Worm (Caenorhabditis elegans) whole organism, dauer: Measurements from ENCODE around the gene srh-241.

Experiments used
- unc-62 ChIP-seq: sonication (generic microtip); optimal IDR thresholded peaks from 2 replicates; lab custom pipeline; 2017; ENCODE audit warnings: missing biosample characterization, missing genetic modification reagents, missing genetic modification characterization

Gene srh-241

DNA sequence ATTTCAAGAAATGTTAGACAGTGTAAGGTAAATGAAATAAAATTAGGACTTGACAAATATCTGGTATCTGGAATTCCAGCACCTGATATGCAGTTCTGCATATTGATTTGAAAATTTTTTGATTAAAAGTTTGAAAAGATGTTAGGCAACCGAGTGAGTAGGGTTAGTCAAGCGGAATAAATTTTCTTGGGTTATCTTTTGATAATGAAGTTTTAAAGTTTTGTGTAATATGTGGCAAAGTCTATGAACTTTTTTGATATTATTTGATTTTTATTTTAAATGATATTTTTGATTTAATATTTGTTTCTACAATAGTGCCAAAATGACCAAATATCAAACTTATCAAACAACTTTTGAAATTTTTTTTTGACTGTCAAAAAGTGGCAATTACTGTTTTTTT lies at the start of gene srh-241:
Gene srh-241 (minus strand): TSS at position 101 of the 400 bp plus-strand sequence.
- no peak for TF ChIP-seq unc-62

DNA sequence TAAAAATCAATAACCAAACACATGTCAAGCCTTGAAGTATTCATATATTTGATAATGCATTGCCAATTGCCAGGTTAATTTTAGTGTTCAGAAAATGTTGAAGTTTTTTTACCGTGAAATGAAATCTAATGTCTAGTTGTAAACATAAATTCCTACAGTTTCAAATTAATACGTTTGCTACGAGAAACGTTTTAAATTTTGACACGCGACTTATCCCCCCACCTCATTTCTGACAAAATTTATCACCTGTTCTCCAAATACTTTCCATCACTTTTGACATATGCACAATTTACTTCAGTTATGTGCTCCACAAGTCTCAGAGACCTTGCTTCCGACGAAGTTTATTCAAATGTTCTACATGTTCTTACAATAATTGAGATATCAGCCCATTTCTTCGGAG lies 44.5 kb upstream of the srh-241 start, which contains the start of gene srh-146:
Gene srh-146 (plus strand): TSS at position 301 of the 400 bp plus-strand sequence.
- no peak for TF ChIP-seq unc-62

DNA sequence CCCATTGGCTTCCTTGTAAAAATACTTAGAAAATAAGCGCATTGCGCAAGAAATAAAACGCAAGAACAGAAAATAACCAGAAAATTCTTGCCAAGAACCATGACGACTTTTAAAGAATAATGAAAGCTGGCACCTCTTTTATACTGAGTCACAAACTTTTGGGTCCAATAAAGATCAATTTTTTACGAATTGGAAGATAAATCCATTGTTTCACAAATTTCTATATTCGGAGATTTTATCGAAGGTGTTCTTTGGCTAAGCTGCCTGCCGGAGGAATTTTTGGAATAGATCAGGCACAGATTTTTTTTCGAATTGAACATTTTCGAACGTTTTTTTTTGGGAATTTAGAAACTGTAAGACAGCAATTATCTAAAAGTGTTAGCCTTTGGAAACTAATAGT lies 43.5 kb upstream of the srh-241 start, which contains the start of gene C31B8.9:
Gene C31B8.9 (minus strand): TSS at position 101 of the 400 bp plus-strand sequence.
- TF ChIP-seq unc-62 = no peak

DNA sequence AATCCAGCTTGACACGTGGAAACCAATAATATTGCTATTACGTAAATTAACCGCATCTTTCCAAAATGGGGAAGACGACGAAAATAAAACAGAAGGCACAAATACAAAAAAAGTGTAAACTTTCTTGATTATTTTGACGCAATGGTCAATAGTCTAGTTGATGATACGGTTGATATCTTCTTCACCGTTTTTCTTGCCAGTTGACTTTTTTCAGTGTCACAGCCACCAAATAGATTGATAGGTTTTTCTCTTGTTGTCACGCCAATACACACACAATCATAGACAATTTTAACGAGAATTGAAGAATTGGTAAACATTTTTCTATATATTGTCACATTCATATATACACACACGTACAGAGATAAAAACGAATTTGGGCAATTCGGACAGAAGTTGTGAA lies 40.1 kb upstream of the srh-241 start, which contains the start of gene zmp-3:
Gene zmp-3 (minus strand): TSS at position 101 of the 400 bp plus-strand sequence.
- TF ChIP-seq unc-62 = no peak

DNA sequence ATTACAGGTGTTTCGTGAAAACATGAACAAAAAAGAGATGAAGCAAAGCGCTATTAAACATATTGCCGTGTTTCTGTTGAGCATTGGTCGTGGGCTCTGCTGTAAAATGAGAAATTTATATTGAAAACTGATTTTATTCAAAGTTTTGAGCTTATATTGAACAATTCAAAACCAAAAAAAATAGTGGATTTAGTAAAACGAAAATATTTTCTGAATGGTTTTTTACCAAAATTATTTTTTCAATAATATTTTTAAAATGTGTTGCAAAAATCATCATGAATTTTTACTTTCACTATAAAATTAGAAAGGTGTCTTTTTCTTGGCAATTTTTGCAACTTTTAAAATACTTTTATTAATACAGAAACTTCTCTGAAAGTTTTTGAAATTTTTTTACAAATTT lies 33.8 kb upstream of the srh-241 start, which contains the start of gene C31B8.7:
Gene C31B8.7 (minus strand): TSS at position 101 of the 400 bp plus-strand sequence.
- no peak for TF ChIP-seq unc-62

DNA sequence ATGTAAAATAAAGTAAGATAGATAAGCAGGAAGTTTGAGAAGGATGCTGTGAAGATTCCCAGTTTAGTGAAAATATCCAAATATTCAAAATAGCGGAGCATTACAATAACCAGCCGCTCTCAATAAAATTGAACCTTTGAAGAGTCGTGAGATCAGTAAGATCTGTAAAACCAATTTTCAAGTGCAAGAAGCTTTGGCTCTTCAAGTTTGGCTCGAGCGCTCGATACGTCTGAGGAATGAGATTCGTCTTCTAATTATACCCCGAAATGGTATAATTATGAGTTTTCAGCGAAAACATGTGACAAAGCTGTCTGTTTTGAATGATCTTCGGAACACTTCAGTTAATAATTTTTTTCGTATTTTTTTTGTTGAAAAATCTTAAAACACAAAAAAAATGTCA lies 30.5 kb upstream of the srh-241 start, which contains the start of gene str-46:
Gene str-46 (minus strand): TSS at position 101 of the 400 bp plus-strand sequence.
- TF ChIP-seq unc-62 = no peak

DNA sequence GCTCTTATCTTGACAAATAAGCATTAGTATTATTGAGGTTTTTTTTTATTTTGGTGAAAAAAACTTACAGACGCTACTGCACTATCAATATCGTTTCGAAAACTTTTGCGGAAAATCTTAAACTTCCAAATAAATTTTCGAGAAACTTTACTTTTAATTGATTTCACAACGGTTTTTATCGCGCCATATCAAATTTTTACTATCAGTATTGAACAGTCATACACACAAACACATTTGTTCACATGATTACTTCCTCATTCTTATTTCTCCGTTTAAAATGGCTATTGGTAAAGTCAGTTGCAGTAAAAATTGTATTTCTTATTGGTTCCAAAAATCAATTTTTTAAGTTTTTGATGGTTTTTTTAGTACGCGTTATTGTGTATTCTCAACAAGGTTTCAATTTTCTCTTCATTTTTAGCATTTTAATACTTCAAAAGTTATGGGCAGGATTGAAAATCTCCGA lies 26.8 kb upstream of the srh-241 start, which contains the start of gene pals-32:
Gene pals-32 (plus strand): TSS at position 413 of the 463 bp plus-strand sequence.
- no peak for TF ChIP-seq unc-62

DNA sequence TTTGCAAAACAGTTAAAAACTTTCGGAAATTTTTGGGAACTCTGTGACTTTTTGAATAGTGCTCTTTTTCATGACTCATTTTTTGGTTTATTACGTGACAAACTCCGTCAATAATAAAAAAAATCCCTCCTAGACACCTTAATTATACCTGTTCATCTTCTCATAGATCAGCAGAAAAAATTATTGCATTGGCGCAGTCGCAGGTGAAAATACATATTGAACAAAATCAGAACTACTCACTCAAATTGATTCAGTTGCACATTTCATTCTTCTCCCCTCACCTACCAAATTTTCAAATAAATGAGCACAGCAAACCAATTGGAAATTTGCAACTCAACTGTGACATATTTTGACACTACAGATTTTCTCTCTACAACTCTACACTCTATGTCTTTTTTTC lies 23.6 kb upstream of the srh-241 start, which contains the start of gene srh-127:
Gene srh-127 (plus strand): TSS at position 301 of the 400 bp plus-strand sequence.
- no peak for TF ChIP-seq unc-62

DNA sequence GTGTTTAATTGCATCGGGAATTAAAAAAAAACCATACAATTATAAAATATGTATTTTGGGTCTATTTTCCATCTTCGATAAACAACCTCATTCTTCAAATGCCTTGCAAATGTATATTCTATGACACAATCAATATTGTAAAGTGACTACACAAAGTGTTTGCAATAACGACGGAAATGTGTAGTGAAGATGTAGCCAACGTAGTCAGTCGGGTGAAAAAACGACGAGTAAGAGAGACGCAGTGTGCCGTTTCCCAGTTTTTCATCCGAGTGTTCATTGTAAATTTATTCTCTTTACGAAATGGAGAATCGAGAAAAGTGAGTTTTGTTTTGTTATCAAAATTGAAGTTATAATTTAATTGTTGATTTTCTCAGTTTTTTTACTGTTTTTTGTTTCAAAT lies 22.5 kb upstream of the srh-241 start, which contains the start of gene F37B4.15:
Gene F37B4.15 (plus strand): TSS at position 301 of the 400 bp plus-strand sequence.
- no peak for TF ChIP-seq unc-62

DNA sequence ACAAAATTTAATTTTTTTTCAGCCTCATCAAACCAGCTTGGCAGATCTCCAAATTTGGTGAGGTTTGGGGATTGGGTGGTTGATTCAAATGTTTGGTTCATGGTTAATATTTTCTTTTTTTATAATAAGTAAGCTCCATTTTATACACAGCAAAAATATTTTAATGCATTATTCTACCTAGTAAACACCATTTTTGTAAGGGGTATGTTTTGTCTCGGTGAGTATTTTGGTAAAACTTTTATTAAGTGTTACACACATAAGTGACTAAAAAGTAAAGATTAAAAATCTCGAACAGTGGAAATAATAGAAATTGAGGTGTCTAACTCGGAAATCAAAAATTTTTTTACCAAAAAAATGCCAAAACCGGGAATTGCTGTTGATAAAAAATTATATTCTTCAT lies 19.3 kb upstream of the srh-241 start, which contains the start of gene srw-4:
Gene srw-4 (minus strand): TSS at position 101 of the 400 bp plus-strand sequence.
- TF ChIP-seq unc-62 = no peak

DNA sequence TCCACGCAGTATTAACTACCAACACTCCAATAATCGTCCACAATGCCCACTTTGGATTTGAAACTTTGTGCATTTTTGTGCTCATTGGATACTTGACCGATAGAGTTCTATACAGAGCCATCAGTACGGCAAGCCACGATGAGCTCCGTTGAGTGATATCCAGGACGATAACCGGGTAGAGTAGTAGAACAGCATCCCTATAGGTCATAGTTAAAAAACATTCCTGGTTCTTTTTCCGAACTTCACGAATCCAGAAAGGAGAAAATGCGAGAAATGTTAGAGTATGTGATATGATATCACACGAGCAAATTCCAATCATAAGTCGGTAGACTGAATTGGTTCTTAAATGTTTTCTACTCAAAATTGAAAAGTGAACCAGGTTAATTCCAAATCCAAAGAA lies 18.9 kb upstream of the srh-241 start:
- no peak for TF ChIP-seq unc-62

DNA sequence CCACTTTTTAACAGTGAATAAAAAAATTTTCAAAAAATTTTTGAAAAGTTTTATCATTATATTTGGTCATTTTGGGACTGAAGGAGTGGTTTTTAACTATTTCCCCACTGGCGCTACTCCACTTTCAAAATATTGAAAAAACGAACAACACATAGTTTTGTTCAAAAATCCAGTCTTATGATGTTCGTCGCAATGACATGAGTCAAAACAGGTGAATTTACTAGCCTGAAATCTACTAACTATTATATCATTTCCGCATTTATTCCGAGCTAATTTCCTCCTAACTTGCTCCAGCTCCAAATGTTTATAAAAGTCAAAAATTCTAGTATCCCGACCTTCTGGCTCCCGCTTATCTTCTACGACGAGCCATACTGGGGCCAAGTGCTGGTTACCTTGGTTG lies 15.0 kb upstream of the srh-241 start, which contains the start of gene sre-24:
Gene sre-24 (plus strand): TSS at position 301 of the 400 bp plus-strand sequence.
- TF ChIP-seq unc-62 = no peak

DNA sequence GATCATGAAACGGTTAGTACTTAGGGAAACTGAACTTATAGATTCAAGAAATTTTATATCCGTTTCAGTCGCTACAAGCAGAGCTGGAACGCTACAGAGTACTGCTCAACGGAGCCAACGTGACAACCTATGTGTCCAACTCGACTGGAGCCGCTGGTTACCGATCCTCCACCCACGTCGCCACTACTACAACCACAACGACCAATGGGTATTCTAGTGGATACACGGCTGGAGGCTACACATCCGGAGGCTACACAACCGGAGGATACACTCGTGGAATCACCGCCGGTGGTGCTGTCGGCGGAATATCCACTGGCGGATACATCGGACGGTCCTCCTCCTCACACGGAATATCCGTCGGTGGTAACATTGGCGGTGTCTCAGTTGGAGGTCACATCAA lies 13.7 kb upstream of the srh-241 start:
- TF ChIP-seq unc-62 = no peak

DNA sequence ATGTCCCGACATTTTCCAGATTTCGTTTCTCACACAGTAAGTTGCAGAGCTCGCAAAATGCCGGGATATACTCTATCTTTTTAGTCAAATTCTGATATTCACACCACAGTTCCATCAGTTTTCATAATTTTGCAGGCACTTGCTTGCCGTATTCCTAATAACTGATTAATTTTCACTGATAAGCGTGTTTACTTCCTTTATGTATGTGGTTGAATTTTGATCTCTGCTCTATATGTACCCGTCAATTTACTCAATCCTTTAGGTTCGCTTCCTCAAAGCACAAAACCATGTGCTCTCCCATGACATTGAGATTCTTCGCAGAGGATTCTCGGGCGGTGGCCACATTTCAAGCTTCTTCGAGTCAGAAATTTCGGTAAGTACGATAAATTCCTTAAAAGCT lies 12.2 kb upstream of the srh-241 start:
- no peak for TF ChIP-seq unc-62

DNA sequence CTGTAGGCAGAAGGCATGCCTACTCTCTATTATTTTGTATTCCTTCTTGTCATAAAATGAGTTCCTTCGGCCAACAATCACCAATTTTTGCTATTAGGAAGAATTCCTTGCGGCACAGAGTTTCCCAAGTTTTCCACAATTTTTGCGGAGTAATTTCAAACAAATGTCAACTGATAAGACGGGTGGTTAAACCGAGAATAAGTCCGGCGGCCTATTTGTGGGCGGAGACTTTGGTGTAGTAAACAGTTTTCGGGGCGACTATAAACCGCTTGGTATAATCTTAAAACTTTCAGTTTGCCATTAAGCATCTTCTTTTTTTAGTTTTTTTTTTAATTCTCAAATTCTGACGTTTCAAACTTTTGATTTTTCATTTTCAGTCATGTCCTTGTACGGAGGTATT lies 11.6 kb upstream of the srh-241 start, which contains the start of gene ifc-1:
Gene ifc-1 (plus strand): TSS at position 378 of the 400 bp plus-strand sequence.
- TF ChIP-seq unc-62 = no peak

DNA sequence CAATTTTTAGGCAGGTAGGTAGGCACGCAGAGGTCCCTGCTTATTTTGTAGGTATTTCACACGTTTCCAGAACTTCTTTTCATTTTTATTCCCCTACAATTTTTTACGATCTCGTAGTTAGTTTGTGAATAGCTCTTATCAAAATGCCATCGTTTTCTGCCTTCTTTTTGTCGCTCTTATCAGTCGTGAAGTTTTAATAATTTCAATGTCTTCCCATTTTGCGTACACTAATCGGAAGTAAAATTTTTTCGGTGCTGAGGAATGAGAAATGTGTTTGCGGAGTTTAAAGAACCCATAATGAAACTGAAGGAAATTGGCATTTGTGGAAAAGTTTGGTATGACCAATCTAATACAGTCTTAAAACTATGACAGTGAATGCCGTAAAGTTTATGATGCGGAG lies 11.0 kb upstream of the srh-241 start:
- no peak for TF ChIP-seq unc-62

DNA sequence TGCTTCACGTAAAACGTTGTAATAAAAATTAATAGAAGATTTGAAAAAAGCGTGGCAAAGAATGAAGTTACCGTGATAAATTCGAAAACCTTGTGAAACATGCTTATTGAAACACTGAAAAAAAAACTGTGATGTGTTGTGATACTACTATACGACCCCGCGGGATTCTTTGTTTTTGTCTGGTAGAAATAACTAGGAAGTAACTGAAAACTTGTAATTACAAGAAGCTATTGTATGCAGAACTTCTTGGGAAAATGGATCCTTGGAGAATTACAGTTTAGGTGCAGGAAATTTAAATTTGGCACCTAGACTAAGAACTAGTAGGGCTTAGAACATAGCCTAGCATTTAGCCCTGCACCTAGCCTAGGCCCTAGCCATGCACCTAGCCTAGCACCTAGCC lies 10.4 kb upstream of the srh-241 start, which contains the start of gene str-39:
Gene str-39 (minus strand): TSS at position 101 of the 400 bp plus-strand sequence.
- no peak for TF ChIP-seq unc-62

DNA sequence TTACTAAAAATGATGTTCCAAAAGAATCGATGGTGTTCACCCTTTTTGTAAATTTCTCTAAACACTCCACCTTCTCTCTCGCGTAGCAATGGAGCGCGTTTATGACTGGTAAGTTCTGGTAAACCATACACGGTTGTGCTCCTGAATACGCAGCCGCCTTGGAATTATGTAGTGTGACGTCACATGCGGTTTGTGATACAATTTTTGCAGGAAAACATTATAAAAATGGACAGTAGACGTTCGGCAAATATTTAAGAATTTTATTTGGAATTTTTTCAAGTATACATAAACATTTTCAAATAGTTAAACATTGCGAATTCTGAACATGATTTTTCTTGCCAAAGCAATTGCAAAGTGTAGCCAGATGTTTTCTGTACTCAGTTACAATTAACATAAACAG lies 8.1 kb upstream of the srh-241 start, which contains the start of gene F37B4.10:
Gene F37B4.10 (minus strand): TSS at position 101 of the 400 bp plus-strand sequence.
- TF ChIP-seq unc-62 = no peak
